Worm (Caenorhabditis elegans): ENCODE data around the gene nspd-3.

The nspd-3 gene

DNA sequence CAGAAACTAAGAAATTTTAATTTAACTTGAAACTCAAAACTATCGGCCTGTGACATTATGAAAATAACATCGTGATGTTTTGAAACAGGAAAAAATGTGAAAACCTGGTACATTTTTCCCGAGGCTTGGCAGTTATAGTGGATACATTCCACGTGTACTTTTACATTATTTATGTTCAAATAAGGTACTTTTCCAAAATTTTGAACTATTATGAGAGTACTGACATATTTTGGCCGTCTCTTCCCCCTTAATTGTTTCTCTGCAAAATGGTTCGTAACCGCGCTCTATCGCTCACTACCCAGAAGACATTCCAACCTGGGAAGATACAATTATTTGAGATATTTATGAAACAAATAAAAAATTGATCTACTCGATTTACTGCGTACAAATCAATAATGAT, 13.0 kb downstream of the nspd-3 start, which contains the start of gene C24D10.5 (continued):
- TF ChIP-seq hmg-1.2 (GFP tag; IDR thresholded peaks at IDR 0.05), result no peak
- TF ChIP-seq mxl-1 (tag; optimal IDR thresholded peaks at IDR 0.05), result no peak
- no peak for TF ChIP-seq lir-1 (GFP tag; conservative IDR thresholded peaks at IDR 0.05)
- TF ChIP-seq egl-44 (GFP tag; IDR thresholded peaks at IDR 0.05), result no peak
- TF ChIP-seq B0261.1 (tag; optimal IDR thresholded peaks at IDR 0.05), result no peak
- TF ChIP-seq nhr-80 (tag; optimal IDR thresholded peaks at IDR 0.05), result no peak

DNA sequence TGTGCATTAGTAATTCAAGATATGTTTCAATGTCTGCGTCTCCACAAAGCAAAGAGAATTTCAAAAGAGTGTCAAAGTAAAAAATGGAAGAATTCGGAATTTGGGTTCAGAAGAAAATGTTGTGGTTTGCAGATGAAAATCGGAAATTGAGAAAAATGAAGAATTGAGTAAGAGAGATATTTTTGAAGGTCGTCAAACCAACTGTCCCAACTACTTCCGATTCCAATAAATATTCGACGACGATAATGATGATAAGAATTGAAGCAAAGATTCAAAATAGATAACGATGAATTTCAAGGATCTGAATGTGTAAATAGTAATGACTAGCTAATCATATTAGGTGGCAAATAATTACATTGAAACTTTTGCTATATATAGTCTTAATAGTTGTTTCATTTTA, 22.9 kb downstream of the nspd-3 start:
- TF ChIP-seq unc-130 (GFP tag; optimal IDR thresholded peaks at IDR 0.05), result no peak
- no peak for TF ChIP-seq atf-7 (tag; optimal IDR thresholded peaks at IDR 0.05)
- no peak for TF ChIP-seq ceh-40 (GFP tag; IDR thresholded peaks at IDR 0.05)
- no peak for TF ChIP-seq nhr-179 (tag; optimal IDR thresholded peaks at IDR 0.05)
- no peak for TF ChIP-seq die-1 (tag; optimal IDR thresholded peaks at IDR 0.05)
- TF ChIP-seq T07F8.4 (tag; optimal IDR thresholded peaks at IDR 0.05), result no peak
- TF ChIP-seq ztf-18 (tag; optimal IDR thresholded peaks at IDR 0.05), result no peak
- TF ChIP-seq K11D2.4 (GFP tag; IDR thresholded peaks at IDR 0.05), result no peak
- no peak for TF ChIP-seq bed-2 (GFP tag; IDR thresholded peaks at IDR 0.05)
- no peak for TF ChIP-seq F39B2.1 (GFP tag; IDR thresholded peaks at IDR 0.05)
- no peak for TF ChIP-seq unc-62 (GFP tag; optimal IDR thresholded peaks at IDR 0.05)
- TF ChIP-seq egrh-3 (GFP tag; IDR thresholded peaks at IDR 0.05), result no peak
- TF ChIP-seq ceh-27 (GFP tag; optimal IDR thresholded peaks at IDR 0.05), result no peak
- no peak for TF ChIP-seq F55B11.4 (tag; optimal IDR thresholded peaks at IDR 0.05; ENCODE audit: borderline replicate concordance, insufficient read depth)
- TF ChIP-seq nhr-80 (tag; optimal IDR thresholded peaks at IDR 0.05), result no peak
- no peak for TF ChIP-seq nhr-120 (GFP tag; IDR thresholded peaks at IDR 0.05)
- TF ChIP-seq sptf-2 (GFP tag; optimal IDR thresholded peaks at IDR 0.05), result no peak
- no peak for TF ChIP-seq ccch-3 (GFP tag; optimal IDR thresholded peaks at IDR 0.05)
- TF ChIP-seq egl-44 (GFP tag; IDR thresholded peaks at IDR 0.05), result no peak
- TF ChIP-seq ztf-3 (GFP tag; optimal IDR thresholded peaks at IDR 0.05), result no peak

DNA sequence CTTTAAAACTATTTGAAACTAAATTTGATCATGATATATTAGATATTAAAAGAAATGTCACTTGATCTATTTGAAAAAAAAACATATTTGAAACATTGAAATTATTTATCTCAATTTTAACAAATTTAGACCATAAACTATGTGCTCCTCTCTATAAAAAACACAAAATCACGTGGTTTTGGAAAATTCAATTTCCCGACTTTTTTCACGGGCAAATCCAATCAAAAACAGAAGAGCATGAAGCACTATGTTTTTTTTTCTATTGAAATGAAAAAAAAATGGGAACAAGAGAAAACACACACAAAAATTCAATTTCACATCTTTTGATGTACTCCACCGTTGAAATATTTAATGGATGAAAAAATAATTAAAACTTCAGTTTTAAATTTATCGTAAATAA, 23.7 kb downstream of the nspd-3 start:
- TF ChIP-seq somi-1 (GFP tag; optimal IDR thresholded peaks at IDR 0.05), result no peak
- TF ChIP-seq sptf-2 (GFP tag; optimal IDR thresholded peaks at IDR 0.05), result no peak
- TF ChIP-seq snpc-1.1 (tag; optimal IDR thresholded peaks at IDR 0.05; ENCODE audit: insufficient read depth), result no peak
- TF ChIP-seq Y67H2A.10 (GFP tag; conservative IDR thresholded peaks at IDR 0.05), result no peak
- TF ChIP-seq F57A8.1 (GFP tag; optimal IDR thresholded peaks at IDR 0.05), result no peak
- TF ChIP-seq F37B4.10 (GFP tag; IDR thresholded peaks at IDR 0.05), result no peak
- TF ChIP-seq cebp-1 (GFP tag; IDR thresholded peaks at IDR 0.05), result no peak
- TF ChIP-seq cebp-1 (tag; optimal IDR thresholded peaks at IDR 0.05), result no peak

DNA sequence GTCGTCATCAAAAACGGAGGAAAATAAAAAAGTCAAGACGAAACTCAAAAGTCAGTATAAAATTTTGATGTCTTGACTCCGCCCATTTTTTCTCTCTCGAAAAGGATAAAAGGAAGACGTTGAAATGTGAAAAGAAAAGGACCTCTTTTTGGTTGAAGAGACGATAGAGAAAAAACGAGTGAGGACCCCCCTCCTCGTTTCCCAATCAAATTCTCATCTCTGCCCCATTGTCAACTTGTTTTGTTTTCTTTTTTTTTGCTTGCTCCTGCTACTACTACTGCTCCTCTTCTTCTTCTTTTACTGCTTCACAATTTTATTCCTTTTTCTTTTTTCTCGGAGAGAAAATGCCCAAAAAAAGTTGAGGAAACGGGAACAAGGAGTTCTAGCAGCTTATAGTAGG, 25.0 kb downstream of the nspd-3 start:
- TF ChIP-seq Y53F4B.3 (GFP tag; IDR thresholded peaks at IDR 0.05) (no peak), ceh-58 (GFP tag; IDR thresholded peaks at IDR 0.05) (no peak), hmg-20 (GFP tag; IDR thresholded peaks at IDR 0.05) (no peak), hsf-1 (GFP tag; IDR thresholded peaks at IDR 0.05) (no peak), nfya-2 (GFP tag; IDR thresholded peaks at IDR 0.05) (no peak), ztf-26 (tag; optimal IDR thresholded peaks at IDR 0.05) (no peak), zfh-2 (GFP tag; conservative IDR thresholded peaks at IDR 0.05) (no peak), die-1 (tag; optimal IDR thresholded peaks at IDR 0.05) (no peak), F57C9.4 (tag; optimal IDR thresholded peaks at IDR 0.05) (no peak), egl-44 (GFP tag; IDR thresholded peaks at IDR 0.05) (no peak)
